5 fruit fly cellular contexts compared by ENCODE assay signal in genomic region chr3R:24938049-24938448, dm6.
TF ChIP-seq lines count a peak whose summit lies in the region.

Gene Osbp (minus strand): TSS chr3R:24938222.

- TF ChIP-seq CTCF in whole organism, embryonic (GFP tag; optimal IDR thresholded peaks at IDR 0.05; lab: Kevin White, UChicago), result no peak

TF ChIP-seq in whole organism, adult, 20 proteins besides CTCF, POLR2A, EP300 and RAD21 (continues in another document):
- peak; percentile 1 for TF ChIP-seq CG12768 (GFP tag; optimal IDR thresholded peaks at IDR 0.05; lab: Kevin White, UChicago)
- peak; percentile 24 for TF ChIP-seq CG14711 (tag; optimal IDR thresholded peaks at IDR 0.05; lab: Kevin White, UChicago)
- TF ChIP-seq cnc (optimal IDR thresholded peaks at IDR 0.05; lab: Kevin White, UChicago), result no peak
- no peak for TF ChIP-seq CG5204 (GFP tag; optimal IDR thresholded peaks at IDR 0.05; lab: Kevin White, UChicago)
- peak; percentile 13 for TF ChIP-seq pad (GFP tag; optimal IDR thresholded peaks at IDR 0.05; lab: Kevin White, UChicago)
- TF ChIP-seq CG11617 (GFP tag; optimal IDR thresholded peaks at IDR 0.05; lab: Kevin White, UChicago), result no peak
- no peak for TF ChIP-seq Hr96 (GFP tag; optimal IDR thresholded peaks at IDR 0.05; lab: Kevin White, UChicago)
- no peak for TF ChIP-seq kay (GFP tag; lab: Kevin White, UChicago; ENCODE audit: borderline replicate concordance)
- TF ChIP-seq toe (GFP tag; optimal IDR thresholded peaks at IDR 0.05; lab: Kevin White, UChicago), result no peak
- peak; percentile 4 for TF ChIP-seq CG7101 (tag; optimal IDR thresholded peaks at IDR 0.05; lab: Kevin White, UChicago)
- peak; percentile 37 for TF ChIP-seq Mnt (GFP tag; optimal IDR thresholded peaks at IDR 0.05; lab: Kevin White, UChicago)
- TF ChIP-seq tj (GFP tag; optimal IDR thresholded peaks at IDR 0.05; lab: Kevin White, UChicago), result no peak
- no peak for TF ChIP-seq Clk (GFP tag; optimal IDR thresholded peaks at IDR 0.05; lab: Kevin White, UChicago)
- TF ChIP-seq bab1 (GFP tag; optimal IDR thresholded peaks at IDR 0.05; lab: Kevin White, UChicago), result peak; percentile 47
- TF ChIP-seq CG7045 (GFP tag; optimal IDR thresholded peaks at IDR 0.05; lab: Kevin White, UChicago), result no peak
- TF ChIP-seq CG1620 (GFP tag; optimal IDR thresholded peaks at IDR 0.05; lab: Kevin White, UChicago), result no peak
- TF ChIP-seq Crg-1 (GFP tag; optimal IDR thresholded peaks at IDR 0.05; lab: Kevin White, UChicago), result no peak
- TF ChIP-seq CG33017 (tag; optimal IDR thresholded peaks at IDR 0.05; lab: Kevin White, UChicago), result no peak
- no peak for TF ChIP-seq cic (GFP tag; optimal IDR thresholded peaks at IDR 0.05; lab: Kevin White, UChicago)

TF ChIP-seq in whole organism, embryonic, 481 proteins besides CTCF, POLR2A, EP300 and RAD21 (continues in another document):
- TF ChIP-seq knrl (GFP tag; IDR thresholded peaks at IDR 0.05; lab: Robert Waterston, UW; ENCODE audit: partially characterized antibody) (peak; percentile 55), Xbp1 (GFP tag; optimal IDR thresholded peaks at IDR 0.05; lab: Kevin White, UChicago) (no peak), CG10209 (GFP tag; optimal IDR thresholded peaks at IDR 0.05; lab: Kevin White, UChicago) (no peak), Doc2 (GFP tag; IDR thresholded peaks at IDR 0.05; lab: Robert Waterston, UW) (no peak), br (optimal IDR thresholded peaks at IDR 0.05; lab: Kevin White, UChicago) (no peak), ase (GFP tag; IDR thresholded peaks at IDR 0.05; lab: Robert Waterston, UW) (no peak), kni (GFP tag; optimal IDR thresholded peaks at IDR 0.05; lab: Kevin White, UChicago) (no peak), phol (tag; optimal IDR thresholded peaks at IDR 0.05; lab: Kevin White, UChicago) (peak; percentile 17), Gsc (GFP tag; IDR thresholded peaks at IDR 0.05; lab: Robert Waterston, UW) (no peak), CG17328 (GFP tag; IDR thresholded peaks at IDR 0.05; lab: Robert Waterston, UW) (no peak), cad (GFP tag; optimal IDR thresholded peaks at IDR 0.05; lab: Kevin White, UChicago) (no peak), CG10147 (GFP tag; optimal IDR thresholded peaks at IDR 0.05; lab: Kevin White, UChicago) (no peak), CG1024 (GFP tag; IDR thresholded peaks at IDR 0.05; lab: Robert Waterston, UW) (no peak), Mad (GFP tag; optimal IDR thresholded peaks at IDR 0.05; lab: Kevin White, UChicago) (no peak), CG9727 (GFP tag; optimal IDR thresholded peaks at IDR 0.05; lab: Kevin White, UChicago) (no peak), trem (tag; optimal IDR thresholded peaks at IDR 0.05; lab: Kevin White, UChicago) (peak; percentile 61), ash1 (GFP tag; optimal IDR thresholded peaks at IDR 0.05; lab: Kevin White, UChicago) (no peak), fd96Cb (tag; optimal IDR thresholded peaks at IDR 0.05; lab: Kevin White, UChicago) (no peak), fd64A (GFP tag; optimal IDR thresholded peaks at IDR 0.05; lab: Kevin White, UChicago) (no peak), Drgx (GFP tag; IDR thresholded peaks at IDR 0.05; lab: Robert Waterston, UW) (no peak)

TF ChIP-seq in whole organism, prepupa, 60 proteins besides CTCF, POLR2A, EP300 and RAD21 (continues in another document):
- TF ChIP-seq CG8319 (GFP tag; optimal IDR thresholded peaks at IDR 0.05; lab: Kevin White, UChicago) (no peak), Sox14 (GFP tag; optimal IDR thresholded peaks at IDR 0.05; lab: Kevin White, UChicago) (peak; percentile 43), CG31627 (GFP tag; optimal IDR thresholded peaks at IDR 0.05; lab: Kevin White, UChicago) (no peak), CG1621 (tag; optimal IDR thresholded peaks at IDR 0.05; lab: Kevin White, UChicago) (peak; percentile 21), Hr4 (GFP tag; optimal IDR thresholded peaks at IDR 0.05; lab: Kevin White, UChicago) (no peak), CG15336 (GFP tag; IDR thresholded peaks at IDR 0.05; lab: Robert Waterston, UW) (no peak), Eip93F (GFP tag; optimal IDR thresholded peaks at IDR 0.05; lab: Kevin White, UChicago) (no peak), CG10631 (GFP tag; optimal IDR thresholded peaks at IDR 0.05; lab: Kevin White, UChicago) (no peak), pdm3 (GFP tag; optimal IDR thresholded peaks at IDR 0.05; lab: Kevin White, UChicago) (no peak), esn (GFP tag; optimal IDR thresholded peaks at IDR 0.05; lab: Kevin White, UChicago) (peak; percentile 4), CG11762 (GFP tag; optimal IDR thresholded peaks at IDR 0.05; lab: Kevin White, UChicago; ENCODE audit: insufficient read depth) (no peak), CG6163 (GFP tag; IDR thresholded peaks at IDR 0.05; lab: Robert Waterston, UW) (0 out of 3 replicates have a peak, but pooled peaks have one; percentile 19), Gug (GFP tag; IDR thresholded peaks at IDR 0.05; lab: Robert Waterston, UW) (no peak), dsx (GFP tag; optimal IDR thresholded peaks at IDR 0.05; lab: Kevin White, UChicago; ENCODE audit: poor library complexity, severe bottlenecking) (no peak), CG8632 (GFP tag; optimal IDR thresholded peaks at IDR 0.05; lab: Kevin White, UChicago) (no peak), OdsH (GFP tag; optimal IDR thresholded peaks at IDR 0.05; lab: Kevin White, UChicago) (no peak), Lpt (GFP tag; optimal IDR thresholded peaks at IDR 0.05; lab: Kevin White, UChicago) (no peak), Ets21C (GFP tag; optimal IDR thresholded peaks at IDR 0.05; lab: Kevin White, UChicago) (no peak), vri (GFP tag; optimal IDR thresholded peaks at IDR 0.05; lab: Kevin White, UChicago) (no peak), CG3919 (GFP tag; optimal IDR thresholded peaks at IDR 0.05; lab: Kevin White, UChicago) (no peak)

TF ChIP-seq in whole organism, pupa, 21 proteins besides CTCF, POLR2A, EP300 and RAD21:
- TF ChIP-seq Snoo (tag; optimal IDR thresholded peaks at IDR 0.05; lab: Kevin White, UChicago), result peak; percentile 2
- no peak for TF ChIP-seq Ets98B (GFP tag; IDR thresholded peaks at IDR 0.05; lab: Robert Waterston, UW)

TF ChIP-seq in whole organism, wandering third instar larva, 38 proteins besides CTCF, POLR2A, EP300 and RAD21:
- no peak for TF ChIP-seq HLH106 (tag; optimal IDR thresholded peaks at IDR 0.05; lab: Kevin White, UChicago)
- no peak for TF ChIP-seq foxo (GFP tag; optimal IDR thresholded peaks at IDR 0.05; lab: Kevin White, UChicago)
- TF ChIP-seq CrebA (GFP tag; optimal IDR thresholded peaks at IDR 0.05; lab: Kevin White, UChicago; ENCODE audit: borderline replicate concordance), result no peak
- no peak for TF ChIP-seq Rel (GFP tag; optimal IDR thresholded peaks at IDR 0.05; lab: Kevin White, UChicago)
- peak; percentile 29 for TF ChIP-seq Rel (tag; optimal IDR thresholded peaks at IDR 0.05; lab: Kevin White, UChicago)
- TF ChIP-seq Hr83 (GFP tag; optimal IDR thresholded peaks at IDR 0.05; lab: Kevin White, UChicago; ENCODE audit: poor library complexity, severe bottlenecking), result peak; percentile 44
- peak; percentile 35 for TF ChIP-seq CG9705 (GFP tag; optimal IDR thresholded peaks at IDR 0.05; lab: Kevin White, UChicago)
- TF ChIP-seq N (GFP tag; optimal IDR thresholded peaks at IDR 0.05; lab: Kevin White, UChicago), result peak; percentile 26
